Fruit fly (Drosophila melanogaster) whole organism, embryonic: Measurements from ENCODE around the gene NimB4.

Experiments
- CG11398 ChIP-seq: fragments of 200-800 bp; sonication (Bioruptor generic); optimal IDR thresholded peaks from 2 replicates; lab custom pipeline; 2016; ENCODE audit warnings: missing biosample characterization, missing genetic modification characterization
- CG8089 ChIP-seq: fragments of 200-800 bp; sonication (Bioruptor generic); optimal IDR thresholded peaks from 3 replicates; lab custom pipeline; 2016; ENCODE audit warnings: missing biosample characterization, missing genetic modification characterization

- TF ChIP-seq CG11398 (GFP tag; lab: Kevin White, UChicago) (no peak), CG8089 (GFP tag; lab: Kevin White, UChicago) (no peak)
These were observed 6.9 kb upstream of the NimB4 start, which contains the start of gene NimC1 for dm6 chr2L:13976669-13977068.
